Worm (Caenorhabditis elegans) whole organism, young adult: ENCODE measurements around the gene grd-12.

Experiments
- B0035.1 ChIP-seq: sonication (generic microtip); optimal IDR thresholded peaks from 2 replicates; lab custom pipeline; 2016; ENCODE audit warnings: missing genetic modification characterization, mild to moderate bottlenecking, missing compliant biosample characterization, missing genotype, missing genetic modification reagents
- B0261.1 ChIP-seq: sonication (generic microtip); optimal IDR thresholded peaks from 2 replicates; lab custom pipeline; 2016; ENCODE audit warnings: mild to moderate bottlenecking, missing genetic modification characterization, moderate library complexity, missing compliant biosample characterization
- F37B4.10 ChIP-seq: fragments of 200-800 bp; sonication (Bioruptor generic); IDR thresholded peaks from 2 replicates; pipeline ENCODE4 v1.3.6; 2022; ENCODE audit warnings: missing genetic modification characterization, missing compliant biosample characterization
- F49E8.2 ChIP-seq: sonication (generic microtip); optimal IDR thresholded peaks from 3 replicates; lab custom pipeline; 2017; ENCODE audit warnings: missing genetic modification characterization, mild to moderate bottlenecking, missing compliant biosample characterization, antibody characterized with exemption, moderate library complexity; ENCODE audit not compliant: insufficient read depth
- F52B5.7 ChIP-seq: sonication (generic microtip); optimal IDR thresholded peaks from 2 replicates; lab custom pipeline; 2016; ENCODE audit warnings: mild to moderate bottlenecking, missing genetic modification characterization, missing compliant biosample characterization
- K11D2.4 ChIP-seq: fragments of 200-800 bp; sonication (Bioruptor generic); IDR thresholded peaks from 2 replicates; pipeline ENCODE4 v1.3.6; 2022; ENCODE audit warnings: missing genetic modification reagents, missing genetic modification characterization, missing compliant biosample characterization
- K12H6.12 ChIP-seq: fragments of 200-800 bp; sonication (Bioruptor generic); optimal IDR thresholded peaks from 2 replicates; lab custom pipeline; 2018; ENCODE audit warnings: mild to moderate bottlenecking, missing genetic modification characterization, missing compliant biosample characterization
- Y53F4B.3 ChIP-seq: fragments of 200-800 bp; sonication (Bioruptor generic); IDR thresholded peaks from 2 replicates; pipeline ENCODE4 v1.3.6; 2022; ENCODE audit warnings: missing genetic modification reagents, missing genetic modification characterization, missing compliant biosample characterization
- Y79H2A.3 ChIP-seq: fragments of 200-800 bp; sonication (Bioruptor generic); conservative IDR thresholded peaks from 2 replicates; pipeline ENCODE4 v1.3.6; 2022; ENCODE audit warnings: missing genetic modification reagents, missing genetic modification characterization, missing compliant biosample characterization
- ZK185.1 ChIP-seq: sonication (generic microtip); optimal IDR thresholded peaks from 2 replicates; lab custom pipeline; 2016; ENCODE audit warnings: mild to moderate bottlenecking, missing genetic modification characterization, missing compliant biosample characterization; ENCODE audit not compliant: poor library complexity, severe bottlenecking
- ama-1 ChIP-seq, 3 experiments: fragments of 150-350 bp in 1 of 3; sonication (generic microtip) in 2 of 3; optimal IDR thresholded peaks; 2 replicates each; lab custom pipeline; 2014 to 2018; ENCODE audit warnings: missing biosample characterization in 2 of 3, missing genetic modification characterization in 2 of 3, missing genetic modification reagents in 2 of 3
- aptf-2 ChIP-seq: fragments of 200-800 bp; sonication (Bioruptor generic); conservative IDR thresholded peaks from 2 replicates; pipeline ENCODE4 v1.3.6; 2022; ENCODE audit warnings: missing genetic modification reagents, missing genetic modification characterization, missing compliant biosample characterization
- atf-7 ChIP-seq: sonication (generic microtip); optimal IDR thresholded peaks from 2 replicates; lab custom pipeline; 2017; ENCODE audit warnings: mild to moderate bottlenecking, missing genetic modification characterization, missing compliant biosample characterization
- athp-1 ChIP-seq: sonication (generic microtip); optimal IDR thresholded peaks from 2 replicates; lab custom pipeline; 2017; ENCODE audit warnings: mild to moderate bottlenecking, missing genetic modification characterization, missing compliant biosample characterization
- attf-5 ChIP-seq: fragments of 200-800 bp; sonication (Bioruptor generic); optimal IDR thresholded peaks from 2 replicates; lab custom pipeline; 2018; ENCODE audit warnings: mild to moderate bottlenecking, missing genetic modification characterization, missing compliant biosample characterization
- attf-6 ChIP-seq: fragments of 200-800 bp; sonication (Bioruptor generic); IDR thresholded peaks from 2 replicates; pipeline ENCODE4 v1.3.6; 2022; ENCODE audit warnings: missing genetic modification reagents, missing genetic modification characterization, missing compliant biosample characterization
- bed-2 ChIP-seq: fragments of 200-800 bp; sonication (Bioruptor generic); IDR thresholded peaks from 2 replicates; pipeline ENCODE4 v1.3.6; 2022; ENCODE audit warnings: missing genetic modification reagents, missing genetic modification characterization, missing compliant biosample characterization
- ceh-27 ChIP-seq: fragments of 200-800 bp; sonication (Bioruptor generic); optimal IDR thresholded peaks from 2 replicates; lab custom pipeline; 2018; ENCODE audit warnings: mild to moderate bottlenecking, missing genetic modification characterization, moderate library complexity, missing compliant biosample characterization
- ceh-40 ChIP-seq: fragments of 200-800 bp; sonication (Bioruptor generic); IDR thresholded peaks from 2 replicates; pipeline ENCODE4 v1.3.6; 2022; ENCODE audit warnings: missing genetic modification characterization, missing compliant biosample characterization
- chd-7 ChIP-seq: sonication (generic microtip); optimal IDR thresholded peaks from 2 replicates; lab custom pipeline; 2016; ENCODE audit warnings: mild to moderate bottlenecking, missing genetic modification characterization, moderate library complexity, missing compliant biosample characterization
- dox-1 ChIP-seq: fragments of 200-800 bp; sonication (Bioruptor generic); IDR thresholded peaks from 2 replicates; pipeline ENCODE4 v1.3.6; 2022; ENCODE audit warnings: missing genetic modification reagents, missing genetic modification characterization, missing compliant biosample characterization
- egl-18 ChIP-seq: fragments of 200-800 bp; sonication (Bioruptor generic); IDR thresholded peaks from 2 replicates; pipeline ENCODE4 v1.3.6; 2022; ENCODE audit warnings: missing genetic modification reagents, missing genetic modification characterization, missing compliant biosample characterization
- hlh-12 ChIP-seq: sonication (generic microtip); optimal IDR thresholded peaks from 2 replicates; lab custom pipeline; 2016; ENCODE audit warnings: missing genetic modification characterization, missing compliant biosample characterization
- hmg-1.2 ChIP-seq: fragments of 200-800 bp; sonication (Bioruptor generic); IDR thresholded peaks from 2 replicates; pipeline ENCODE4 v1.3.6; 2022; ENCODE audit warnings: missing genetic modification reagents, missing genetic modification characterization, missing compliant biosample characterization
- let-526 ChIP-seq: fragments of 200-800 bp; sonication (Bioruptor generic); IDR thresholded peaks from 2 replicates; pipeline ENCODE4 v1.3.6; 2022; ENCODE audit warnings: missing genetic modification reagents, missing genetic modification characterization, missing compliant biosample characterization
- let-607 ChIP-seq, 2 experiments: fragments of 200-800 bp in 1 of 2; sonication (Bioruptor generic) in 1 of 2; sonication (generic microtip) in 1 of 2; optimal IDR thresholded peaks; 2 replicates each; lab custom pipeline; 2016 to 2018; ENCODE audit warnings: mild to moderate bottlenecking in 2 of 2, missing compliant biosample characterization in 2 of 2, missing genetic modification characterization in 2 of 2, moderate library complexity in 2 of 2, missing genotype in 1 of 2
- lin-26 ChIP-seq: fragments of 200-800 bp; sonication (Bioruptor generic); IDR thresholded peaks from 2 replicates; pipeline ENCODE4 v1.3.6; 2022; ENCODE audit warnings: missing genetic modification reagents, missing genetic modification characterization, missing compliant biosample characterization
- lin-35 ChIP-seq, 3 experiments: fragments of 150-350 bp in 2 of 3; sonication (generic microtip) in 1 of 3; optimal IDR thresholded peaks; 2 replicates each; lab custom pipeline; 2014 to 2018; ENCODE audit warnings: missing biosample characterization in 3 of 3, missing genetic modification characterization in 3 of 3, missing genetic modification reagents in 3 of 3
- lin-40 ChIP-seq: sonication (generic microtip); optimal IDR thresholded peaks from 2 replicates; lab custom pipeline; 2016; ENCODE audit warnings: missing genetic modification characterization, mild to moderate bottlenecking, missing compliant biosample characterization, missing genotype, missing genetic modification reagents
- lir-1 ChIP-seq: fragments of 200-800 bp; sonication (Bioruptor generic); conservative IDR thresholded peaks from 2 replicates; pipeline ENCODE4 v1.3.6; 2022; ENCODE audit warnings: missing genetic modification reagents, missing genetic modification characterization, missing compliant biosample characterization
- madf-10 ChIP-seq: sonication (generic microtip); optimal IDR thresholded peaks from 2 replicates; lab custom pipeline; 2016; ENCODE audit warnings: mild to moderate bottlenecking, missing genetic modification characterization, missing compliant biosample characterization
- madf-6 ChIP-seq: fragments of 200-800 bp; sonication (Bioruptor generic); IDR thresholded peaks from 2 replicates; pipeline ENCODE4 v1.3.6; 2022; ENCODE audit warnings: missing genetic modification reagents, missing genetic modification characterization, missing compliant biosample characterization
- mcd-1 ChIP-seq: fragments of 200-800 bp; sonication (Bioruptor generic); IDR thresholded peaks from 2 replicates; pipeline ENCODE4 v1.3.6; 2022; ENCODE audit warnings: missing genetic modification reagents, missing genetic modification characterization, missing compliant biosample characterization
- nfya-1 ChIP-seq: sonication (generic microtip); optimal IDR thresholded peaks from 2 replicates; lab custom pipeline; 2017; ENCODE audit warnings: antibody characterized with exemption, missing compliant biosample characterization, missing genetic modification characterization, borderline replicate concordance; ENCODE audit not compliant: insufficient read depth
- nfyb-1 ChIP-seq: fragments of 200-800 bp; sonication (Bioruptor generic); IDR thresholded peaks from 2 replicates; pipeline ENCODE4 v1.3.6; 2022; ENCODE audit warnings: missing genetic modification reagents, missing genetic modification characterization, missing compliant biosample characterization
- pha-4 ChIP-seq: fragments of 150-350 bp; sonication (generic microtip); optimal IDR thresholded peaks from 2 replicates; lab custom pipeline; 2014; ENCODE audit warnings: missing biosample characterization, missing genetic modification reagents, missing genetic modification characterization
- rec-8 ChIP-seq, 2 experiments: sonication (generic microtip); optimal IDR thresholded peaks; 2 replicates each; lab custom pipeline; 2016; ENCODE audit warnings: mild to moderate bottlenecking in 2 of 2, missing genetic modification characterization in 2 of 2, missing genetic modification reagents in 2 of 2, missing genotype in 2 of 2, missing biosample characterization in 1 of 2, missing compliant biosample characterization in 1 of 2, moderate library complexity in 1 of 2
- sdz-38 ChIP-seq: sonication (generic microtip); optimal IDR thresholded peaks from 2 replicates; lab custom pipeline; 2016; ENCODE audit warnings: missing genotype, missing genetic modification characterization, missing compliant biosample characterization
- snpc-1.1 ChIP-seq: sonication (generic microtip); optimal IDR thresholded peaks from 2 replicates; lab custom pipeline; 2017; ENCODE audit warnings: missing genetic modification characterization, mild to moderate bottlenecking, missing compliant biosample characterization, antibody characterized with exemption, moderate library complexity, missing genotype, missing genetic modification reagents; ENCODE audit not compliant: insufficient read depth
- snpc-3.4 ChIP-seq: sonication (generic microtip); optimal IDR thresholded peaks from 2 replicates; lab custom pipeline; 2017; ENCODE audit warnings: missing genetic modification characterization, mild to moderate bottlenecking, missing compliant biosample characterization, antibody characterized with exemption, moderate library complexity, missing genotype, missing genetic modification reagents
- tbp1 ChIP-seq: fragments of 200-800 bp; sonication (Bioruptor generic); optimal IDR thresholded peaks from 2 replicates; lab custom pipeline; 2018; ENCODE audit warnings: mild to moderate bottlenecking, missing genetic modification characterization, missing compliant biosample characterization
- tlf-1 ChIP-seq: fragments of 200-800 bp; sonication (Bioruptor generic); optimal IDR thresholded peaks from 2 replicates; lab custom pipeline; 2018; ENCODE audit warnings: mild to moderate bottlenecking, missing genetic modification characterization, missing compliant biosample characterization
- unc-62 ChIP-seq: fragments of 150-350 bp; optimal IDR thresholded peaks from 2 replicates; lab custom pipeline; 2014; ENCODE audit warnings: missing biosample characterization, missing genetic modification reagents, missing genetic modification characterization
- ztf-18 ChIP-seq: sonication (generic microtip); optimal IDR thresholded peaks from 2 replicates; lab custom pipeline; 2016; ENCODE audit warnings: missing genotype, mild to moderate bottlenecking, missing genetic modification characterization, missing compliant biosample characterization
- ztf-25 ChIP-seq: fragments of 200-800 bp; sonication (Bioruptor generic); IDR thresholded peaks from 2 replicates; pipeline ENCODE4 v1.3.6; 2022; ENCODE audit warnings: missing genetic modification reagents, missing genetic modification characterization, missing compliant biosample characterization
- ztf-28 ChIP-seq: fragments of 200-800 bp; sonication (Bioruptor generic); IDR thresholded peaks from 2 replicates; pipeline ENCODE4 v1.3.6; 2022; ENCODE audit warnings: missing genetic modification reagents, missing genetic modification characterization, missing compliant biosample characterization

The grd-12 gene

DNA sequence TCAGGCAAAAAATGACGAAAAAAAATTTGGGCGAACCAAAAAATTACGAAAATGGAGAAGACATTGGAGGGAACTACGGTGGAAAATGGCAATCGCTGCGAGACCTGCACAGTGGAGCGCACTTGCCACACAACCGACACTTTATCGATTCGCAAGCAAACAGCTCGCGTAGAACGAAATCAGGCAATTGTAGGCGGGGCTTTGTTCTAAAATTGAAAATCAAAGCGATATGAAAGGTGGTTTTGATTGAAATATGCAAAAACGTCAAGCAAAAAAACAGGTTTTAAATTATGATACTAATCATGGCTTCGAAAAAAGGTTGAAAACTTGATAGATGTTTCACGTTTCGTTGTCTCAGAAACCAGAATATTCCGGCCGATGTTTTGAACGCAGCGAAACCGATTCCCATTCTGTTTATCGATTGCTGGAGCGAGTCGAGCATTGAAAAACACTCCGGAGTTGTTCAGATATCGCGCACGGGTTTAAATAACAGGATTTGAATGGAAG lies 23.9 kb downstream of the grd-12 start, which contains the start of the genes fib-1 and mut-15 (continued):
- TF ChIP-seq ceh-40 (GFP tag; lab: Robert Waterston, UW) = no peak
- peak; percentile 92 for TF ChIP-seq athp-1 (tag; lab: Kevin White, UChicago)
- TF ChIP-seq F52B5.7 (tag; lab: Kevin White, UChicago) = no peak
- peak; percentile 95 for TF ChIP-seq ztf-28 (GFP tag; lab: Robert Waterston, UW)
- peak; percentile 28 for TF ChIP-seq B0261.1 (tag; lab: Kevin White, UChicago)
- TF ChIP-seq lin-35 (GFP tag; optimal IDR thresholded peaks at IDR 0.05; lab: Kevin White, UChicago) = peak in 2 of 3 experiments; percentile 48 to 80
- TF ChIP-seq rec-8 (tag; optimal IDR thresholded peaks at IDR 0.05; lab: Kevin White, UChicago) = no peak
- TF ChIP-seq lin-26 (GFP tag; lab: Robert Waterston, UW) = no peak
- TF ChIP-seq tlf-1 (GFP tag; lab: Kevin White, UChicago) = peak; percentile 80
- TF ChIP-seq ztf-25 (GFP tag; lab: Robert Waterston, UW) = 0 out of 2 replicates have a peak, but pooled peaks have one; percentile 14
- TF ChIP-seq hmg-1.2 (GFP tag; lab: Robert Waterston, UW) = peak; percentile 72
- peak; percentile 84 for TF ChIP-seq madf-6 (GFP tag; lab: Robert Waterston, UW)
- peak; percentile 13 for TF ChIP-seq chd-7 (tag; lab: Kevin White, UChicago)
- no peak for TF ChIP-seq Y79H2A.3
- TF ChIP-seq B0035.1 (tag; lab: Kevin White, UChicago) = no peak
- TF ChIP-seq nfya-1 = no peak
- 0 out of 2 replicates have a peak, but pooled peaks have one; percentile 42 for TF ChIP-seq attf-6
- TF ChIP-seq let-526 (GFP tag; lab: Robert Waterston, UW) = 0 out of 2 replicates have a peak, but pooled peaks have one; percentile 61
- TF ChIP-seq aptf-2 (GFP tag; lab: Robert Waterston, UW) = peak; percentile 78
- TF ChIP-seq tbp1 (GFP tag; lab: Kevin White, UChicago) = peak; percentile 72
- TF ChIP-seq ztf-18 (tag; lab: Kevin White, UChicago) = peak; percentile 50
- no peak for TF ChIP-seq hlh-12
- TF ChIP-seq pha-4 (tag; lab: Kevin White, UChicago) = peak; percentile 85
- TF ChIP-seq F49E8.2 (tag; lab: Kevin White, UChicago) = peak; percentile 81
- TF ChIP-seq bed-2 (GFP tag; lab: Robert Waterston, UW) = peak; percentile 66; the same call in 1 of the 2 replicates
- TF ChIP-seq mcd-1 (GFP tag; lab: Robert Waterston, UW) = peak; percentile 99
- peak; percentile 27; the same call in 1 of the 2 replicates for TF ChIP-seq Y53F4B.3 (GFP tag; lab: Robert Waterston, UW)
- no peak for TF ChIP-seq unc-62
- no peak for TF ChIP-seq F37B4.10 (GFP tag; lab: Robert Waterston, UW)
- TF ChIP-seq dox-1 (GFP tag; lab: Robert Waterston, UW) = peak; percentile 90
- TF ChIP-seq sdz-38 = no peak
- TF ChIP-seq nfyb-1 (GFP tag; lab: Robert Waterston, UW) = peak; percentile 87
- peak; percentile 85 for TF ChIP-seq K12H6.12 (tag; lab: Kevin White, UChicago)
- TF ChIP-seq egl-18 = no peak
- TF ChIP-seq snpc-3.4 = no peak
- peak in 1 of 2 experiments; percentile 52 for TF ChIP-seq let-607 (tag; optimal IDR thresholded peaks at IDR 0.05; lab: Kevin White, UChicago)
- TF ChIP-seq K11D2.4 = peak; percentile 81
- peak; percentile 65 for TF ChIP-seq ZK185.1 (tag; lab: Kevin White, UChicago)
- peak; percentile 34 for TF ChIP-seq atf-7 (tag; lab: Kevin White, UChicago)
- peak; percentile 82 for TF ChIP-seq madf-10 (tag; lab: Kevin White, UChicago)
- TF ChIP-seq lin-40 = peak; percentile 86
- peak; percentile 95 for TF ChIP-seq attf-5
- peak; percentile 23 for TF ChIP-seq snpc-1.1
- TF ChIP-seq lir-1 (GFP tag; lab: Robert Waterston, UW) = peak; percentile 54; the same call in 1 of the 2 replicates
- peak; percentile 95 for TF ChIP-seq ceh-27 (GFP tag; lab: Kevin White, UChicago)
- no peak for TF ChIP-seq ama-1 (optimal IDR thresholded peaks at IDR 0.05; lab: Kevin White, UChicago)
- no peak for TF ChIP-seq ama-1 (GFP tag; optimal IDR thresholded peaks at IDR 0.05; lab: Kevin White, UChicago)
